Worm (Caenorhabditis elegans) whole organism, early embryonic: ENCODE data around the gene T12G3.4.

ENCODE experiments used
- B0310.2 ChIP-seq: sonication (generic microtip); optimal IDR thresholded peaks from 2 replicates; lab custom pipeline; 2016; ENCODE audit warnings: mild to moderate bottlenecking, missing genetic modification characterization, missing compliant biosample characterization
- F13C5.2 ChIP-seq: sonication (generic microtip); optimal IDR thresholded peaks from 2 replicates; lab custom pipeline; 2017; ENCODE audit warnings: mild to moderate bottlenecking, missing genetic modification characterization, inconsistent platforms, missing compliant biosample characterization
- aly-1 ChIP-seq: sonication (generic microtip); optimal IDR thresholded peaks from 2 replicates; lab custom pipeline; 2016; ENCODE audit warnings: missing genetic modification characterization, missing compliant biosample characterization
- ama-1 ChIP-seq: fragments of 150-350 bp; optimal IDR thresholded peaks from 2 replicates; lab custom pipeline; 2014
- ceh-13 ChIP-seq: fragments of 200-800 bp; sonication (Bioruptor generic); optimal IDR thresholded peaks from 2 replicates; lab custom pipeline; 2018; ENCODE audit warnings: mild to moderate bottlenecking, missing genetic modification characterization, missing compliant biosample characterization
- ceh-36 ChIP-seq: sonication (generic microtip); optimal IDR thresholded peaks from 2 replicates; lab custom pipeline; 2016; ENCODE audit warnings: missing genetic modification characterization, inconsistent platforms, missing compliant biosample characterization
- ets-7 ChIP-seq: sonication (generic microtip); optimal IDR thresholded peaks from 2 replicates; lab custom pipeline; 2016; ENCODE audit warnings: missing genotype, missing genetic modification characterization, missing compliant biosample characterization
- flt-1 ChIP-seq: fragments of 200-800 bp; sonication (Bioruptor generic); IDR thresholded peaks from 2 replicates; pipeline ENCODE4 v1.3.6; 2022; ENCODE audit warnings: missing genetic modification characterization, missing compliant biosample characterization
- hmbx-1 ChIP-seq: sonication (generic microtip); optimal IDR thresholded peaks from 2 replicates; lab custom pipeline; 2016; ENCODE audit warnings: mild to moderate bottlenecking, missing genetic modification characterization, missing compliant biosample characterization
- hmg-4 ChIP-seq: fragments of 200-800 bp; sonication (Bioruptor generic); optimal IDR thresholded peaks from 2 replicates; lab custom pipeline; 2018; ENCODE audit warnings: mild to moderate bottlenecking, missing genetic modification characterization, missing compliant biosample characterization
- hnd-1 ChIP-seq: sonication (generic microtip); optimal IDR thresholded peaks from 2 replicates; lab custom pipeline; 2016; ENCODE audit warnings: missing genetic modification characterization, missing compliant biosample characterization
- pes-1 ChIP-seq: fragments of 200-800 bp; sonication (Bioruptor generic); IDR thresholded peaks from 2 replicates; pipeline ENCODE4 v1.3.6; 2022; ENCODE audit warnings: missing genetic modification reagents, missing genetic modification characterization, missing compliant biosample characterization
- scrt-1 ChIP-seq: fragments of 200-800 bp; sonication (Bioruptor generic); IDR thresholded peaks from 2 replicates; pipeline ENCODE4 v1.3.6; 2022; ENCODE audit warnings: missing genetic modification characterization, missing compliant biosample characterization
- sea-1 ChIP-seq: fragments of 200-800 bp; sonication (Bioruptor generic); conservative IDR thresholded peaks from 2 replicates; pipeline ENCODE4 v1.3.6; 2022; ENCODE audit warnings: missing genetic modification characterization, missing compliant biosample characterization
- tbx-11 ChIP-seq: fragments of 200-800 bp; sonication (Bioruptor generic); IDR thresholded peaks from 2 replicates; pipeline ENCODE4 v1.3.6; 2022; ENCODE audit warnings: missing genetic modification characterization, missing compliant biosample characterization
- tbx-37 ChIP-seq: fragments of 200-800 bp; sonication (Bioruptor generic); conservative IDR thresholded peaks from 2 replicates; pipeline ENCODE4 v1.3.6; 2022; ENCODE audit warnings: missing genetic modification reagents, missing genetic modification characterization, missing compliant biosample characterization
- tra-4 ChIP-seq: sonication (generic microtip); optimal IDR thresholded peaks from 2 replicates; lab custom pipeline; 2017; ENCODE audit warnings: missing genetic modification characterization, missing compliant biosample characterization

The T12G3.4 gene

DNA sequence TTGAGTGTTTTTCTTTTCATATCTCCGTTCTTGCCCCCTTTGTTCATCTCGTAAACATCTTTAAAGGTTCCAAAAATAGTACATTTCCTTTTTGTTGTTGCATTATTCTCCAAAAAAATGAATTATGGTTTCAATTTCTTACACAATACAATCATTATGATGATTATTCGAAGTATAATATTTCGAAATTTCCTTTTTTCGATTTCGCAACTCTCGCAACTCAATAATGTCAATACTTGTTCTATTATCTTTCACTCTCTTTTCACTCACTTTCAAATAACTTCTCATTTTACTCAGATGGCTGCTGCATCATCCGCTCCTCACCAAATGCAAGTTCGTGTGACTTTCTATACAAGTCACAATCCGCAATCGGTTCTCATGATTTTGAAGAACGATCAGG is 14.1 kb upstream of the T12G3.4 start, which contains the start of gene sqst-1:
TSS of gene sqst-1 (plus strand) at position 298 of the 400 bp plus-strand sequence.
- TF ChIP-seq hmg-4 (GFP tag; lab: Kevin White, UChicago) (no peak), tbx-37 (no peak), tbx-11 (GFP tag; lab: Robert Waterston, UW) (no peak), sea-1 (GFP tag; lab: Robert Waterston, UW) (no peak)

DNA sequence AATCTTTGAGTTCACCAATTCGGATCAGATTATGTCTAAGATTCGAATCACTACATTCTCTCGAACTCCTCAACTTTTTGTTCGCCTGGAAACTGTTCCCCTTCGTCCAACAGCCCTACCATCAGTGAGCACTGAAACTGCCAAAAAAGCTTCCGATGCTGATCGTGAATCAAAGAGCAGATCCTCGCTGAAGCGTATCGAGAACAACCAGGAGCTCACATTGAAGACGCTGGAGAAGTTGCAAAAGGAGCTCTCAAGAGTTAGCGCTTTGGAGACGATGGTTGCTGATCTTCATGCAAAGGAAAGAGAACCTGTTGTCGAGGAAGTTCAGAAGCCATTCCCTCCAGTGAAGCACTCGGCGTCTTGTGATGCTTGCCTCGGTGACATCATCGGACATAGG is 13.3 kb upstream of the T12G3.4 start:
- TF ChIP-seq B0310.2 = no peak
- no peak for TF ChIP-seq hmbx-1 (tag; lab: Kevin White, UChicago)
- TF ChIP-seq F13C5.2 (tag; lab: Kevin White, UChicago) = no peak
- no peak for TF ChIP-seq ets-7 (tag; lab: Kevin White, UChicago)
- TF ChIP-seq ceh-36 (tag; lab: Kevin White, UChicago) = no peak
- TF ChIP-seq pes-1 (GFP tag; lab: Robert Waterston, UW) = no peak

DNA sequence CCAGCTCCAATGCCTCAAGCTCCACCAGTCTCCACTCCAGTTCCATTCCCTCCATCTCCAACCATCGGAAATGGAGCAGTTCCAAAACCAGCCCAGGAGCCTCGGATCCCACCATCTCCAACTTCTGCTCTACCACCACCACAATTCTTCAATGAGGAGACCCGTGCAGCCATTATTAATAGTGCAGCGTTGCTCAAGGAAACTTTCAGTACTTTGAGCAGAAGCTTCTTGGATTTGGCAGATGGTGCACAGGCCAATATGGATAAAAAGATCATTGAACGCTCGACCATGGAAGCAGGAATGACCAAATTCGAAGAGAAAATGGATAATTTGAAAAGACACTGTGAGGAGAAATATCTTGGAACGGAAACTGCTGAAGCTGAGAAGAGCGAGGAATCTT is 12.6 kb upstream of the T12G3.4 start:
- TF ChIP-seq pes-1 (GFP tag; lab: Robert Waterston, UW) (no peak), ama-1 (lab: Kevin White, UChicago) (no peak), ceh-13 (GFP tag; lab: Kevin White, UChicago) (no peak), hmbx-1 (tag; lab: Kevin White, UChicago) (no peak)

DNA sequence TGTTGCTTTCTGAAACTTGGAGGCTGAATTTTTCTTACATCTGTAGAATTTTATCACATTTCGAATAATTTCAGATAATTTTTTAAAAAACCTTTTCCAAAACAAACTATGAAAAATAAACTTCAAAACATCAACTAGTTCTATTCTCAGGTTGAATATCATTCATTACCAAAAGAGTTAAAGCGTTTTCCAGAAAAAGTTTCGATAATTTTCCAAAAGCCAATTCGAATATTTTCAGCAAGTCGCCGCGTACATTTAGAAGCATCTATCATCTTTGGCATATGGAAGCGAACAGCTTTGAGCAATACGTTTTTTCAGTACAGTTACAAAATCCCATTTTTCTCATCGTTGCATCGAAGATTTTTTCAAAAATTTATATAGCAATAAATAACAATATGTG is 11.1 kb upstream of the T12G3.4 start:
- no peak for TF ChIP-seq hnd-1 (tag; lab: Kevin White, UChicago)
- no peak for TF ChIP-seq ets-7 (tag; lab: Kevin White, UChicago)
- no peak for TF ChIP-seq tbx-11 (GFP tag; lab: Robert Waterston, UW)
- TF ChIP-seq hmbx-1 (tag; lab: Kevin White, UChicago) = no peak
- no peak for TF ChIP-seq flt-1 (GFP tag; lab: Robert Waterston, UW)
- no peak for TF ChIP-seq F13C5.2 (tag; lab: Kevin White, UChicago)
- TF ChIP-seq ceh-36 (tag; lab: Kevin White, UChicago) = no peak
- no peak for TF ChIP-seq sea-1 (GFP tag; lab: Robert Waterston, UW)
- TF ChIP-seq ama-1 (lab: Kevin White, UChicago) = no peak
- TF ChIP-seq B0310.2 = no peak
- TF ChIP-seq hmg-4 (GFP tag; lab: Kevin White, UChicago) = no peak
- no peak for TF ChIP-seq pes-1 (GFP tag; lab: Robert Waterston, UW)
- TF ChIP-seq aly-1 (tag; lab: Kevin White, UChicago) = no peak
- TF ChIP-seq tbx-37 = no peak
- no peak for TF ChIP-seq tra-4 (tag; lab: Kevin White, UChicago)

DNA sequence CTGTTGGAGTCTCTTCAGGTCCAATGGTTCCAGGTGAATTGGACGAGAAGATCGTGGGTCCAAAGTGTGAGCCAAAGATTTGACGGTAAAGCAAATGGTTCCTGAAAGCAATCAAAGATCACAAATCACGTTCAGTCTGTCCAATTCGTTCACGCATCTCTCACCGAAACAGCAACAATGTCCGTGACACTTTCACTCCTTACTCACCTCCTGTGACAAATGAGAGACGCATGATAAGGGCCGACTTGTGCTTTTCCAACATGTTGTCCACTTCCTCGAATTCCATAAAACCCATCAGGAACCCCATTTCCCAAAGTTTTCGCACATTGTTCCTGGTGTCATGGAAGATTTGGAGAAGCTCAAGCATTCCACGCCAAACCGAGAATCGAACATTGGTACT is 7.6 kb upstream of the T12G3.4 start:
- TF ChIP-seq aly-1 (tag; lab: Kevin White, UChicago) (no peak), tra-4 (tag; lab: Kevin White, UChicago) (no peak), pes-1 (GFP tag; lab: Robert Waterston, UW) (no peak), B0310.2 (no peak), ceh-13 (GFP tag; lab: Kevin White, UChicago) (no peak), hnd-1 (tag; lab: Kevin White, UChicago) (no peak), hmbx-1 (tag; lab: Kevin White, UChicago) (no peak), scrt-1 (GFP tag; lab: Robert Waterston, UW) (no peak), ets-7 (tag; lab: Kevin White, UChicago) (no peak), tbx-37 (no peak), ama-1 (lab: Kevin White, UChicago) (no peak), tbx-11 (GFP tag; lab: Robert Waterston, UW) (no peak), ceh-36 (tag; lab: Kevin White, UChicago) (no peak), F13C5.2 (tag; lab: Kevin White, UChicago) (no peak), sea-1 (GFP tag; lab: Robert Waterston, UW) (no peak), flt-1 (GFP tag; lab: Robert Waterston, UW) (no peak), hmg-4 (GFP tag; lab: Kevin White, UChicago) (no peak)

DNA sequence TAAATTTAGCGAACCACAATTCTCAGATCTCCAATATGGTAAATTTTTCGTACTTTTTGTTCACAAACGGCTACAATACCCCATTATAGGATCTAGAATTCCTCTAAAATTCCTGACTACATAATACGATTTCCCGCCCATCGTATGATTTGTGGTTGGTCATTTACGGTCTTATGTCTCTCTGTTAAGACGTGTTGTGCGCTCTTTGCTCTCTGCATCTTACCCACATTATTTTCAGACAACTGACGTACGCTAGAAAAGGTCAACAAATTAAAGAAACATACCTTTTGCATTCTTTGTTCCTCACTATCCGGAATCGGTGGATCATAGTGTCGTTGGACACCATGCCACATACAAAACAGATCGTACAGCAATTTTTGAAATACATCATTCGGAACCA is 5.0 kb upstream of the T12G3.4 start:
- no peak for TF ChIP-seq tbx-37
- no peak for TF ChIP-seq sea-1 (GFP tag; lab: Robert Waterston, UW)
- TF ChIP-seq ceh-13 (GFP tag; lab: Kevin White, UChicago) = no peak
- no peak for TF ChIP-seq B0310.2
- no peak for TF ChIP-seq aly-1 (tag; lab: Kevin White, UChicago)
- TF ChIP-seq ama-1 (lab: Kevin White, UChicago) = no peak
- TF ChIP-seq hmg-4 (GFP tag; lab: Kevin White, UChicago) = no peak
- TF ChIP-seq hnd-1 (tag; lab: Kevin White, UChicago) = no peak
- TF ChIP-seq tbx-11 (GFP tag; lab: Robert Waterston, UW) = no peak
- TF ChIP-seq ets-7 (tag; lab: Kevin White, UChicago) = no peak
- no peak for TF ChIP-seq pes-1 (GFP tag; lab: Robert Waterston, UW)

DNA sequence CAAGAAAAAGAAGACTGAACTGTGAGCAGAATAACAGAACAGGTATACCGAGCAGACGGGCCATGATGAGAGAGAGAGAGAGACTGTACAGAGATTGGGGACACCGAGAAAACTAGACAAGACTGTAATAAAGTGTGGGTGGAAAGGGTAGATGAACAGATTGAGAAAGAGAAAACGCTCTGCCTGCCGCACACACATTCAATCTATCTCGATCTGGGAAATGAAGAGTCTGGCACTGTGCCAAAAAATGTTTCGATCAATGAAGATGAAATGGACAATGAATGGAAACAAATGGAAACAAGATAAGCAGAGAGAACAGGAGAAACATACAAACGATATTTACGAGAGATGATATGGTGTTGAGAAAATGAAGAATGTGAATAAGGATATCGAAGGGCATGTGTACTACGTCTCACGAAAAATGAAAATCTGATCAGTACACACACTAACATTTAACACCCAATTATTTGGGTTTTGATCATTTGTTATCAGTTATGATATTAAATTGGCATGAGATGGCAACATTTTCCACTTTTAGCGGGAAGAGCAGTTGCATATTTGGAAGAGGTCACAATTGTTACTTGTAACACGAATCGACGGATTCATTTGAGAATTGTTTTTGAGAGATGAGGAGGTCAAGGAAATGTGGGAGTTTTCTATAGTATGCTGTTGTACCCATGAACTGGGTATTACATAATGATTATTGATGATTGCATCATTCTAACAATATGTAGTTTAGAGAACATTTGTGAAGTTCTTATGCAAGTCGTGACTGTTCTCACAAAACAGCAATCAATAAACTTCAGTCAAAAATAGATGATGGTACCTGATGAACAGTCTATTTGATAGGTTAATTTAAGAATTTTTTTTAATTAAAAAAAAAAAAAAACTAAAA is 3.0 kb upstream of the T12G3.4 start:
- TF ChIP-seq tbx-11 (GFP tag; lab: Robert Waterston, UW) (no peak), hmbx-1 (tag; lab: Kevin White, UChicago) (no peak), F13C5.2 (tag; lab: Kevin White, UChicago) (no peak), ama-1 (lab: Kevin White, UChicago) (no peak), flt-1 (GFP tag; lab: Robert Waterston, UW) (no peak), ceh-13 (GFP tag; lab: Kevin White, UChicago) (no peak), scrt-1 (GFP tag; lab: Robert Waterston, UW) (no peak)
